Fruit fly (Drosophila melanogaster): ENCODE measurements around the gene CG12655.

Gene CG12655

DNA sequence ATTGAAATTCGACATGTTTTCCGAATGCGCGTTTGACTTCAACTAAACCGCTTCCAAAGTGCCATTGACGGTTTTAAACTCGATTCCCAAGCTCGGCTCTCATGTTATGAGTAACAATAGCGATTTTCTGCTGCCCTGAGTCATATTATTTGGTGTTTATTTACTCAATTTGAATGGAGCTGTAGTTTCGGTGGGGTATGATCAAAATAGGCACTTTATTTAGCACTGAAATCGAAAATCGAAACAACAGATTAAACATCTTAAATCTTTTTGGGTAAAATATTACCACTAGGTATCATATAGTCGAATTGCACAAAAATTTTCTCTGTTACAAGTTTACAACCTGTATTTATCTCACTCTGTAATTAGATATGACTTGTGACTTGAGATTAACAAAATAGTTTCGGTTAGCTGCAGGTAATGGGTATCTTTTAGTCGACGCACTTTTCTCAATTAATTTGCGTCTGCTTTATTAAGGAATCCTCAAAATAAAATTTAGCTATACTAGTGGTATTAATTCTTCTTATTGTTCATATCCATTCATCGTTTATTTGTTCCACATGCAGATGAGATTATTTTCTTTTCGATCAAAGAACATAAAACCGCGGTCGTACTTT, at the start of gene CG12655:
TSS of gene CG12655 (minus strand) at position 51 of the 617 bp plus-strand sequence.
- TF ChIP-seq lola (GFP tag; optimal IDR thresholded peaks at IDR 0.05) (no peak), fru (GFP tag; optimal IDR thresholded peaks at IDR 0.05) (no peak), Vsx2 (GFP tag; optimal IDR thresholded peaks at IDR 0.05; ENCODE audit: partially characterized antibody) (no peak), h (GFP tag; optimal IDR thresholded peaks at IDR 0.05) (no peak), ey (GFP tag; optimal IDR thresholded peaks at IDR 0.05) (no peak), CG9705 (GFP tag; optimal IDR thresholded peaks at IDR 0.05) (no peak), psq (GFP tag; optimal IDR thresholded peaks at IDR 0.05) (no peak), rgr (GFP tag; optimal IDR thresholded peaks at IDR 0.05) (no peak)

dm6 chrX:20001996-20002395, 42.8 kb upstream of the CG12655 start, which contains the start of gene lky:
Gene lky, minus strand, starts transcription at chrX:20002096.
- TF ChIP-seq Hr78 (GFP tag; optimal IDR thresholded peaks at IDR 0.05) (no peak), Myc (optimal IDR thresholded peaks at IDR 0.05) (no peak), HLH106 (tag; optimal IDR thresholded peaks at IDR 0.05) (no peak), CG32264 (GFP tag; optimal IDR thresholded peaks at IDR 0.05) (no peak), N (GFP tag; optimal IDR thresholded peaks at IDR 0.05) (no peak), Jra (GFP tag; optimal IDR thresholded peaks at IDR 0.05) (no peak), Dfd (GFP tag; optimal IDR thresholded peaks at IDR 0.05) (no peak), Sp1 (GFP tag; optimal IDR thresholded peaks at IDR 0.05) (no peak), dmrt93B (GFP tag; optimal IDR thresholded peaks at IDR 0.05) (no peak), tai (GFP tag; optimal IDR thresholded peaks at IDR 0.05) (no peak)

DNA sequence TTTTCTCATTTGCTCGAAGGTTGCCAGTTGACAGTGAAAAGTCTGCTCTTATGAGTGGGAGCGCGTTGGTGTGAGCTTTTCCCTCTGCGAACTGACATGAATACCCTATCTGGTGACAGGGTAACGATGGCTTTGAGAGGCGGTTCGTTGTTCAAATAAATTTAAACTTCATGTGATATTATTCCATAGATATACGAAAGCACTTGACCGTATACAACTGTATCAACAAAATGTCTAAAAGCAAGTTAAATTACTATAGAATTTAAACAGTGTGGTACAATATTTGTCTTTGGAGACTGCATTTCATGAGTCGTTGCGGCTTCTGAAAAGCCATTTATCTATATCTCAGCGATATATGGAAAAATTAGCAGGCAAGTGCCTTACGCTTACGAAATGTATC, 5.0 kb upstream of the CG12655 start:
- TF ChIP-seq jim (GFP tag; optimal IDR thresholded peaks at IDR 0.05), result no peak
- peak; percentile 21 for TF ChIP-seq Hnf4 (GFP tag; optimal IDR thresholded peaks at IDR 0.05)
- TF ChIP-seq dmrt93B (GFP tag; optimal IDR thresholded peaks at IDR 0.05), result no peak
- no peak for TF ChIP-seq woc (GFP tag; optimal IDR thresholded peaks at IDR 0.05)
- TF ChIP-seq br (GFP tag; optimal IDR thresholded peaks at IDR 0.05), result peak; percentile 43
- TF ChIP-seq Rel (GFP tag; optimal IDR thresholded peaks at IDR 0.05), result no peak
- no peak for TF ChIP-seq Rel (tag; optimal IDR thresholded peaks at IDR 0.05)
- TF ChIP-seq HLH106 (tag; optimal IDR thresholded peaks at IDR 0.05), result peak; percentile 32
- no peak for TF ChIP-seq Myc (optimal IDR thresholded peaks at IDR 0.05)
- TF ChIP-seq Hr83 (GFP tag; optimal IDR thresholded peaks at IDR 0.05; ENCODE audit: poor library complexity, severe bottlenecking), result no peak
- no peak for TF ChIP-seq Dfd (GFP tag; optimal IDR thresholded peaks at IDR 0.05)
- TF ChIP-seq Hr78 (GFP tag; optimal IDR thresholded peaks at IDR 0.05), result no peak
- TF ChIP-seq foxo (GFP tag; optimal IDR thresholded peaks at IDR 0.05), result peak in 1 of 2 experiments; percentile 61
- TF ChIP-seq Mio (GFP tag; optimal IDR thresholded peaks at IDR 0.05), result no peak
- TF ChIP-seq GATAd (GFP tag; optimal IDR thresholded peaks at IDR 0.05), result no peak
- TF ChIP-seq CrebA (GFP tag; optimal IDR thresholded peaks at IDR 0.05; ENCODE audit: borderline replicate concordance), result no peak
- no peak for TF ChIP-seq dsf (GFP tag; optimal IDR thresholded peaks at IDR 0.05; ENCODE audit: borderline replicate concordance)
- peak; percentile 32 for TF ChIP-seq psq (GFP tag; optimal IDR thresholded peaks at IDR 0.05)
- no peak for TF ChIP-seq sage (GFP tag; optimal IDR thresholded peaks at IDR 0.05)
- TF ChIP-seq Sp1 (GFP tag; optimal IDR thresholded peaks at IDR 0.05), result peak; percentile 31
- TF ChIP-seq Vsx2 (GFP tag; optimal IDR thresholded peaks at IDR 0.05; ENCODE audit: partially characterized antibody), result no peak
- no peak for TF ChIP-seq brk (GFP tag; optimal IDR thresholded peaks at IDR 0.05)
- TF ChIP-seq usp (GFP tag; optimal IDR thresholded peaks at IDR 0.05), result no peak
- peak; percentile 57 for TF ChIP-seq ey (GFP tag; optimal IDR thresholded peaks at IDR 0.05)
- no peak for TF ChIP-seq Abd-B (GFP tag; optimal IDR thresholded peaks at IDR 0.05)
- peak; percentile 40 for TF ChIP-seq OdsH (GFP tag; optimal IDR thresholded peaks at IDR 0.05)
- TF ChIP-seq Jra (GFP tag; optimal IDR thresholded peaks at IDR 0.05), result no peak
- no peak for TF ChIP-seq N (GFP tag; optimal IDR thresholded peaks at IDR 0.05)
- TF ChIP-seq rgr (GFP tag; optimal IDR thresholded peaks at IDR 0.05), result peak; percentile 29
- TF ChIP-seq lola (GFP tag; optimal IDR thresholded peaks at IDR 0.05), result no peak
- TF ChIP-seq CG32264 (GFP tag; optimal IDR thresholded peaks at IDR 0.05), result no peak
- peak; percentile 33 for TF ChIP-seq h (GFP tag; optimal IDR thresholded peaks at IDR 0.05)
- TF ChIP-seq pan (optimal IDR thresholded peaks at IDR 0.05), result no peak
- no peak for TF ChIP-seq dl (GFP tag; optimal IDR thresholded peaks at IDR 0.05; ENCODE audit: insufficient read depth in 1 of 2, partially characterized antibody in 2 of 2)
- TF ChIP-seq sv (GFP tag; optimal IDR thresholded peaks at IDR 0.05), result no peak
- TF ChIP-seq tai (GFP tag; optimal IDR thresholded peaks at IDR 0.05), result peak; percentile 18
- no peak for TF ChIP-seq Dif (GFP tag; optimal IDR thresholded peaks at IDR 0.05; ENCODE audit: partially characterized antibody)
- peak; percentile 49 for TF ChIP-seq fru (GFP tag; optimal IDR thresholded peaks at IDR 0.05)

Data from whole organism, wandering third instar larva.